Fruit fly (Drosophila melanogaster): Measurements from ENCODE around the gene CG44574.

DNA sequence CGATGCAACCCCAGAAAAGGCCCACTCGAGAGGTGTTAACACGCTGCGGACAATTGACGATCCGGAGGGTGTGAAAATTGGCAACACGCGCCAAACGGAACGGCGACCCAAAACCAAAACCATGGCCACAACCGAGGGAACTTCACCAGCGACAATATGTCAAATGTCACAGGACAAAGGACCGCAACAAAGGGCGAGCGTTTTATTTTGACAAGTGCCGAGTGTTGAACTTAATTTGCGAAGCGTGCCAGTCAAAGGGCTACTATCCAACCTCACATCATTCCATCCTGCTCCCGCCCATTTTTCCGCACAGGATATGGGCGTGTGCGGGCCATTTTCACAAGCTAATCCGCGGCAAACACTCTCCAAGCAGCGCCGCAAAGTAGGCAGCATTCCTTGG, 43.8 kb downstream of the CG44574 start:
- TF ChIP-seq CG32121 (GFP tag; IDR thresholded peaks at IDR 0.05) (no peak), Pif1B (GFP tag; optimal IDR thresholded peaks at IDR 0.05) (no peak), Pif1A (GFP tag; optimal IDR thresholded peaks at IDR 0.05) (no peak), CG10348 (GFP tag; IDR thresholded peaks at IDR 0.05) (no peak), CG34367 (tag; optimal IDR thresholded peaks at IDR 0.05) (no peak), rn (GFP tag; IDR thresholded peaks at IDR 0.05) (no peak), CG15710 (tag; optimal IDR thresholded peaks at IDR 0.05) (no peak), fd96Ca (GFP tag; IDR thresholded peaks at IDR 0.05) (no peak), CG9948 (tag; optimal IDR thresholded peaks at IDR 0.05) (no peak), gl (tag; optimal IDR thresholded peaks at IDR 0.05) (no peak), CG8301 (tag; optimal IDR thresholded peaks at IDR 0.05) (no peak)

All from whole organism, pupa.